Fruit fly (Drosophila melanogaster) whole organism, embryonic: ENCODE data around the gene CG8861.

ENCODE experiments used
- Asciz ChIP-seq: fragments of 200-800 bp; sonication (Bioruptor generic); optimal IDR thresholded peaks from 2 replicates; lab custom pipeline; 2017; ENCODE audit warnings: missing biosample characterization, mild to moderate bottlenecking, missing genetic modification characterization, missing genetic modification reagents
- Atf6 ChIP-seq: fragments of 200-800 bp; sonication (Bioruptor generic); IDR thresholded peaks from 2 replicates; pipeline ENCODE4 v1.3.6; 2022; ENCODE audit warnings: missing biosample characterization, missing genetic modification characterization
- Bdp1 ChIP-seq: fragments of 200-800 bp; sonication (Bioruptor generic); optimal IDR thresholded peaks from 3 replicates; lab custom pipeline; 2016; ENCODE audit warnings: missing biosample characterization, missing genetic modification characterization
- BtbVII ChIP-seq: fragments of 200-800 bp; sonication (Bioruptor generic); optimal IDR thresholded peaks from 3 replicates; lab custom pipeline; 2017; ENCODE audit warnings: missing biosample characterization, mild to moderate bottlenecking, missing genetic modification characterization
- Bteb2 ChIP-seq: fragments of 200-800 bp; sonication (Bioruptor generic); optimal IDR thresholded peaks from 2 replicates; lab custom pipeline; 2016; ENCODE audit warnings: missing biosample characterization, missing genetic modification characterization
- CG10147 ChIP-seq: fragments of 200-800 bp; sonication (Bioruptor generic); optimal IDR thresholded peaks from 2 replicates; lab custom pipeline; 2019; ENCODE audit warnings: missing biosample characterization, mild to moderate bottlenecking, missing genetic modification characterization, moderate library complexity
- CG10462 ChIP-seq: fragments of 200-800 bp; sonication (Bioruptor generic); optimal IDR thresholded peaks from 2 replicates; lab custom pipeline; 2016; ENCODE audit warnings: missing biosample characterization, missing genetic modification characterization
- CG10543 ChIP-seq: fragments of 200-800 bp; sonication (Bioruptor generic); optimal IDR thresholded peaks from 3 replicates; lab custom pipeline; 2017; ENCODE audit warnings: missing biosample characterization, mild to moderate bottlenecking, missing genetic modification characterization, moderate library complexity
- CG11456 ChIP-seq: fragments of 200-800 bp; sonication (Bioruptor generic); IDR thresholded peaks from 3 replicates; pipeline ENCODE4 v1.3.6; 2022; ENCODE audit warnings: missing biosample characterization, missing genetic modification characterization
- CG13287 ChIP-seq: fragments of 200-800 bp; sonication (Bioruptor generic); IDR thresholded peaks from 2 replicates; pipeline ENCODE4 v1.3.6; 2022; ENCODE audit warnings: missing biosample characterization, missing genetic modification characterization; ENCODE audit not compliant: partially characterized antibody
- CG1529 ChIP-seq: fragments of 200-800 bp; sonication (Bioruptor generic); optimal IDR thresholded peaks from 3 replicates; lab custom pipeline; 2018; ENCODE audit warnings: missing biosample characterization, missing genetic modification characterization
- CG17912 ChIP-seq: fragments of 200-800 bp; sonication (Bioruptor generic); optimal IDR thresholded peaks from 2 replicates; lab custom pipeline; 2018; ENCODE audit warnings: missing biosample characterization, mild to moderate bottlenecking, missing genetic modification characterization
- CG1832 ChIP-seq: fragments of 200-800 bp; sonication (Bioruptor generic); optimal IDR thresholded peaks from 2 replicates; lab custom pipeline; 2017; ENCODE audit warnings: missing biosample characterization, mild to moderate bottlenecking, missing genetic modification characterization, inconsistent platforms
- CG33557 ChIP-seq: fragments of 200-800 bp; sonication (Bioruptor generic); optimal IDR thresholded peaks from 2 replicates; lab custom pipeline; 2019; ENCODE audit warnings: missing biosample characterization, mild to moderate bottlenecking, missing genetic modification characterization, moderate library complexity
- CG7786 ChIP-seq: fragments of 200-800 bp; sonication (Bioruptor generic); optimal IDR thresholded peaks from 2 replicates; lab custom pipeline; 2016; ENCODE audit warnings: missing biosample characterization, missing genetic modification characterization
- CG7928 ChIP-seq: fragments of 200-800 bp; sonication (Bioruptor generic); optimal IDR thresholded peaks from 2 replicates; lab custom pipeline; 2017; ENCODE audit warnings: missing biosample characterization, mild to moderate bottlenecking, missing genetic modification characterization
- CG8478 ChIP-seq: fragments of >200 bp; optimal IDR thresholded peaks from 2 replicates; lab custom pipeline; 2018
- E2f2 ChIP-seq: fragments of 200-800 bp; sonication (Bioruptor generic); IDR thresholded peaks from 2 replicates; pipeline ENCODE4 v1.3.6; 2022; ENCODE audit warnings: missing biosample characterization, missing genetic modification characterization
- NK7.1 ChIP-seq: fragments of 200-800 bp; sonication (Bioruptor generic); optimal IDR thresholded peaks from 3 replicates; lab custom pipeline; 2016; ENCODE audit warnings: missing biosample characterization, missing genetic modification characterization
- Nf-YA ChIP-seq: fragments of 200-800 bp; sonication (Bioruptor generic); IDR thresholded peaks from 2 replicates; pipeline ENCODE4 v1.3.6; 2022; ENCODE audit warnings: missing biosample characterization, missing genetic modification characterization
- Ptx1 ChIP-seq: fragments of 200-800 bp; sonication (Bioruptor generic); IDR thresholded peaks from 2 replicates; pipeline ENCODE4 v1.3.6; 2022; ENCODE audit warnings: missing biosample characterization, missing genetic modification characterization
- Side ChIP-seq: fragments of 200-800 bp; sonication (Bioruptor generic); optimal IDR thresholded peaks from 2 replicates; lab custom pipeline; 2016; ENCODE audit warnings: missing biosample characterization, missing genetic modification characterization
- Ssrp ChIP-seq: fragments of 200-800 bp; sonication (Bioruptor generic); optimal IDR thresholded peaks from 2 replicates; lab custom pipeline; 2018; ENCODE audit warnings: missing biosample characterization, mild to moderate bottlenecking, missing genetic modification characterization, moderate library complexity
- Usf ChIP-seq: fragments of 200-800 bp; sonication (Bioruptor generic); optimal IDR thresholded peaks from 2 replicates; lab custom pipeline; 2017; ENCODE audit warnings: missing genotype, missing biosample characterization, missing genetic modification characterization
- Xrp1 ChIP-seq: fragments of 200-800 bp; sonication (Bioruptor generic); IDR thresholded peaks from 2 replicates; pipeline ENCODE4 v1.3.6; 2022; ENCODE audit warnings: missing biosample characterization, missing genetic modification characterization
- az2 ChIP-seq: fragments of 200-800 bp; sonication (Bioruptor generic); optimal IDR thresholded peaks from 3 replicates; lab custom pipeline; 2016; ENCODE audit warnings: missing biosample characterization, missing genetic modification characterization
- bsh ChIP-seq, 2 experiments: fragments of 200-800 bp; sonication (Bioruptor generic); optimal IDR thresholded peaks; 2 replicates each; lab custom pipeline; 2017 to 2018; ENCODE audit warnings: mild to moderate bottlenecking in 2 of 2, missing biosample characterization in 2 of 2, missing genetic modification characterization in 2 of 2, moderate library complexity in 1 of 2
- caup ChIP-seq: fragments of 200-800 bp; sonication (Bioruptor generic); optimal IDR thresholded peaks from 3 replicates; lab custom pipeline; 2017; ENCODE audit warnings: missing biosample characterization, mild to moderate bottlenecking, missing genetic modification characterization, moderate library complexity; ENCODE audit not compliant: severe bottlenecking
- chn ChIP-seq: fragments of 200-800 bp; sonication (Bioruptor generic); optimal IDR thresholded peaks from 2 replicates; lab custom pipeline; 2016; ENCODE audit warnings: missing biosample characterization, missing genetic modification characterization
- emc ChIP-seq: fragments of 200-800 bp; sonication (Bioruptor generic); optimal IDR thresholded peaks from 2 replicates; lab custom pipeline; 2016; ENCODE audit warnings: missing biosample characterization, missing genetic modification characterization
- esg ChIP-seq: fragments of 200-800 bp; sonication (Bioruptor generic); conservative IDR thresholded peaks from 2 replicates; pipeline ENCODE4 v1.3.6; 2022; ENCODE audit warnings: missing biosample characterization, missing genetic modification characterization
- ewg ChIP-seq: fragments of 200-800 bp; sonication (Bioruptor generic); optimal IDR thresholded peaks from 3 replicates; lab custom pipeline; 2017; ENCODE audit warnings: mild to moderate bottlenecking, missing biosample characterization, missing genetic modification reagents, missing genetic modification characterization
- fd3F ChIP-seq: fragments of 200-800 bp; sonication (Bioruptor generic); optimal IDR thresholded peaks from 2 replicates; lab custom pipeline; 2018; ENCODE audit warnings: missing biosample characterization, mild to moderate bottlenecking, missing genetic modification characterization, moderate library complexity
- gro ChIP-seq: fragments of 200-800 bp; sonication (Bioruptor generic); optimal IDR thresholded peaks from 2 replicates; lab custom pipeline; 2016; ENCODE audit warnings: missing biosample characterization, missing genetic modification characterization
- lmd ChIP-seq: fragments of 200-800 bp; sonication (Bioruptor generic); IDR thresholded peaks from 2 replicates; pipeline ENCODE4 v1.3.6; 2022; ENCODE audit warnings: missing biosample characterization, missing genetic modification characterization
- maf-S ChIP-seq: fragments of 200-800 bp; sonication (Bioruptor generic); optimal IDR thresholded peaks from 2 replicates; lab custom pipeline; 2016; ENCODE audit warnings: missing biosample characterization, missing genetic modification characterization
- nau ChIP-seq: fragments of 200-800 bp; sonication (Bioruptor generic); optimal IDR thresholded peaks from 3 replicates; lab custom pipeline; 2017; ENCODE audit warnings: missing biosample characterization, mild to moderate bottlenecking, missing genetic modification characterization, missing genetic modification reagents
- nom ChIP-seq: fragments of 200-800 bp; sonication (Bioruptor generic); optimal IDR thresholded peaks from 2 replicates; lab custom pipeline; 2017; ENCODE audit warnings: missing biosample characterization, missing genetic modification characterization, mild to moderate bottlenecking, moderate library complexity, missing genetic modification reagents
- odd ChIP-seq: fragments of 200-800 bp; sonication (Bioruptor generic); optimal IDR thresholded peaks from 2 replicates; lab custom pipeline; 2017; ENCODE audit warnings: missing biosample characterization, mild to moderate bottlenecking, missing genetic modification characterization
- pfk ChIP-seq: fragments of 200-800 bp; sonication (Bioruptor generic); optimal IDR thresholded peaks from 2 replicates; lab custom pipeline; 2018; ENCODE audit warnings: missing biosample characterization, mild to moderate bottlenecking, missing genetic modification characterization, moderate library complexity
- ranshi ChIP-seq: fragments of 200-800 bp; sonication (Bioruptor generic); IDR thresholded peaks from 2 replicates; pipeline ENCODE4 v1.3.6; 2022; ENCODE audit warnings: missing biosample characterization, missing genetic modification characterization
- salm ChIP-seq: fragments of 200-800 bp; sonication (Bioruptor generic); optimal IDR thresholded peaks from 2 replicates; lab custom pipeline; 2018; ENCODE audit warnings: missing biosample characterization, mild to moderate bottlenecking, missing genetic modification characterization
- schlank ChIP-seq: fragments of 200-800 bp; sonication (Bioruptor generic); optimal IDR thresholded peaks from 2 replicates; lab custom pipeline; 2018; ENCODE audit warnings: missing biosample characterization, mild to moderate bottlenecking, missing genetic modification characterization
- scrt ChIP-seq: fragments of 200-800 bp; sonication (Bioruptor generic); optimal IDR thresholded peaks from 2 replicates; lab custom pipeline; 2018; ENCODE audit warnings: missing biosample characterization, mild to moderate bottlenecking, missing genetic modification characterization, moderate library complexity
- sens-2 ChIP-seq: fragments of 200-800 bp; sonication (Bioruptor generic); IDR thresholded peaks from 2 replicates; pipeline ENCODE4 v1.3.6; 2022; ENCODE audit warnings: missing biosample characterization, missing genetic modification characterization
- sima ChIP-seq: fragments of 200-800 bp; sonication (Bioruptor generic); optimal IDR thresholded peaks from 2 replicates; lab custom pipeline; 2016; ENCODE audit warnings: missing biosample characterization, missing genetic modification characterization
- ssp ChIP-seq: fragments of 200-800 bp; sonication (Bioruptor generic); IDR thresholded peaks from 2 replicates; pipeline ENCODE4 v1.3.6; 2022; ENCODE audit warnings: missing biosample characterization, missing genetic modification characterization
- tll ChIP-seq, 2 experiments: fragments of 200-800 bp in 1 of 2; fragments of >200 bp in 1 of 2; sonication (Bioruptor generic) in 1 of 2; optimal IDR thresholded peaks; 2 replicates each; lab custom pipeline; 2017 to 2019; ENCODE audit warnings: missing biosample characterization in 2 of 2, missing genetic modification characterization in 2 of 2, mild to moderate bottlenecking in 1 of 2, moderate library complexity in 1 of 2

CG8861 gene

dm6 chr3R:9351415-9352379, 23.4 kb upstream of the CG8861 start (continued):
- TF ChIP-seq esg = no peak
- peak; percentile 20 for TF ChIP-seq Ssrp (tag; lab: Kevin White, UChicago)
- TF ChIP-seq chn (GFP tag; lab: Kevin White, UChicago) = peak; percentile 38
- TF ChIP-seq Ptx1 (GFP tag; lab: Robert Waterston, UW) = 0 out of 2 replicates have a peak, but pooled peaks have one; percentile 22
- no peak for TF ChIP-seq ranshi (GFP tag; lab: Robert Waterston, UW)
- no peak for TF ChIP-seq CG8478
- peak; percentile 17 for TF ChIP-seq CG17912 (GFP tag; lab: Kevin White, UChicago)
- TF ChIP-seq maf-S (GFP tag; lab: Kevin White, UChicago) = peak; percentile 10
- peak; percentile 91 for TF ChIP-seq CG10543 (GFP tag; lab: Kevin White, UChicago)
- peak; percentile 43 for TF ChIP-seq Bdp1
- peak; percentile 54 for TF ChIP-seq CG7928 (GFP tag; lab: Kevin White, UChicago)
- no peak for TF ChIP-seq Atf6 (GFP tag; lab: Robert Waterston, UW)
- TF ChIP-seq gro (GFP tag; lab: Kevin White, UChicago) = peak; percentile 75
- no peak for TF ChIP-seq nom (GFP tag; lab: Kevin White, UChicago)
- no peak for TF ChIP-seq Xrp1 (GFP tag; lab: Robert Waterston, UW)
- peak; percentile 53 for TF ChIP-seq NK7.1 (GFP tag; lab: Kevin White, UChicago)
- no peak for TF ChIP-seq CG13287 (GFP tag; lab: Robert Waterston, UW)
- TF ChIP-seq az2 (GFP tag; lab: Kevin White, UChicago) = peak; percentile 59
- no peak for TF ChIP-seq CG11456 (GFP tag; lab: Robert Waterston, UW)
- TF ChIP-seq CG1529 = no peak
- TF ChIP-seq sima (GFP tag; lab: Kevin White, UChicago) = peak; percentile 4
- TF ChIP-seq Asciz (GFP tag; lab: Kevin White, UChicago) = peak; percentile 20
- TF ChIP-seq Bteb2 (GFP tag; lab: Kevin White, UChicago) = peak; percentile 69
- TF ChIP-seq CG1832 (GFP tag; lab: Kevin White, UChicago) = no peak
- peak; percentile 5 for TF ChIP-seq emc
- no peak for TF ChIP-seq lmd (GFP tag; lab: Robert Waterston, UW)
- TF ChIP-seq fd3F (GFP tag; lab: Kevin White, UChicago) = peak; percentile 65
- TF ChIP-seq scrt (GFP tag; lab: Kevin White, UChicago) = peak; percentile 61
- TF ChIP-seq sens-2 = no peak
- peak; percentile 19 for TF ChIP-seq ewg (GFP tag; lab: Kevin White, UChicago)
- TF ChIP-seq schlank (tag; lab: Kevin White, UChicago) = peak; percentile 57
- TF ChIP-seq Side (GFP tag; lab: Kevin White, UChicago) = peak; percentile 20
- TF ChIP-seq Usf = peak; percentile 1
- peak; percentile 65 for TF ChIP-seq CG10147 (GFP tag; lab: Kevin White, UChicago)
- TF ChIP-seq salm (tag; lab: Kevin White, UChicago) = no peak
- TF ChIP-seq pfk (GFP tag; lab: Kevin White, UChicago) = peak; percentile 27
- no peak for TF ChIP-seq Nf-YA (GFP tag; lab: Robert Waterston, UW)
- TF ChIP-seq CG33557 (GFP tag; lab: Kevin White, UChicago) = no peak
- no peak for TF ChIP-seq ssp (GFP tag; lab: Robert Waterston, UW)
- no peak for TF ChIP-seq E2f2 (GFP tag; lab: Robert Waterston, UW)
- TF ChIP-seq CG10462 (GFP tag; lab: Kevin White, UChicago) = peak; percentile 18
- TF ChIP-seq bsh (GFP tag; optimal IDR thresholded peaks at IDR 0.05; lab: Kevin White, UChicago) = peak in 1 of 2 experiments; percentile 40
- TF ChIP-seq tll (GFP tag; optimal IDR thresholded peaks at IDR 0.05; lab: Kevin White, UChicago) = no peak
- TF ChIP-seq odd (GFP tag; lab: Kevin White, UChicago) = peak; percentile 13
- TF ChIP-seq nau (GFP tag; lab: Kevin White, UChicago) = peak; percentile 67
- TF ChIP-seq caup (GFP tag; lab: Kevin White, UChicago) = peak; percentile 85
- TF ChIP-seq CG7786 (GFP tag; lab: Kevin White, UChicago) = peak; percentile 59
- TF ChIP-seq BtbVII (GFP tag; lab: Kevin White, UChicago) = peak; percentile 82
